Fruit fly (Drosophila melanogaster): ENCODE data around the gene pns.

DNA sequence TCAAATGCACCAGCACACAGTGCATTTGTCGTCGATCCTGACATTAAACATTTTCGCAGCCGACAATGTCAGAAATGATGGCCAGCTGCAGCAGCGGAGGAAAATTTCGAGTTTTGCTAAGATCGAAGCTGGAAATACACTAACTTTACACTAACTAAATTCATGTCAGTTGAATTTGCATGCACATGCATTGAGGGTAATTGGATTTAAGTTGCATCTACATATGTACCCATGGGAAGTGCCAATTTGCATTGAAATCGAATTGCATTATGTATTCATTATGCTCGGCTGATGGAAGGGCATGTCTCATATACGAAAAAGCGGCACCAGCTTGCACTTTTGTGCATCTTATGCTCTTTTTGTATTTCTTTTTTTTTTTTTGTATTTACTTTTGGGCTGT lies 47.8 kb downstream of the pns start:
- no peak for TF ChIP-seq CG8478 (optimal IDR thresholded peaks at IDR 0.05)
- TF ChIP-seq CTCF (optimal IDR thresholded peaks at IDR 0.05): no peak

All from S2 (cell line).